Worm (Caenorhabditis elegans): ENCODE results near the gene add-2.

add-2 gene

ce11 chrV:12045132-12045531 is 31.9 kb upstream of the add-2 start, which contains the start of gene F10C2.5:
Gene F10C2.5 (plus strand): TSS chrV:12045432.
- no peak for TF ChIP-seq pag-3 (tag; optimal IDR thresholded peaks at IDR 0.05; ENCODE audit: borderline replicate concordance, insufficient read depth)
- no peak for TF ChIP-seq efl-3 (GFP tag; optimal IDR thresholded peaks at IDR 0.05)
- no peak for TF ChIP-seq ceh-8 (GFP tag; optimal IDR thresholded peaks at IDR 0.05)
- TF ChIP-seq egl-13 (tag; optimal IDR thresholded peaks at IDR 0.05) = no peak
- TF ChIP-seq blmp-1 (tag; optimal IDR thresholded peaks at IDR 0.05) = no peak
- no peak for TF ChIP-seq lin-14 (GFP tag; optimal IDR thresholded peaks at IDR 0.05)
- no peak for TF ChIP-seq mep-1 (tag; optimal IDR thresholded peaks at IDR 0.05)
- no peak for TF ChIP-seq alr-1 (tag; optimal IDR thresholded peaks at IDR 0.05; ENCODE audit: borderline replicate concordance)
- TF ChIP-seq mef-2 (tag; optimal IDR thresholded peaks at IDR 0.05) = no peak
- no peak for TF ChIP-seq unc-30 (tag; optimal IDR thresholded peaks at IDR 0.05)
- no peak for TF ChIP-seq nhr-237 (tag; optimal IDR thresholded peaks at IDR 0.05)

- TF ChIP-seq swsn-7 (tag; optimal IDR thresholded peaks at IDR 0.05) = peak; percentile 54
- no peak for TF ChIP-seq lin-13 (GFP tag; optimal IDR thresholded peaks at IDR 0.05)
- TF ChIP-seq xbp-1 (tag; optimal IDR thresholded peaks at IDR 0.05) = peak; percentile 64
- TF ChIP-seq nhr-85 (tag) = peak; percentile 81
- peak; percentile 55 for TF ChIP-seq pax-3 (tag; optimal IDR thresholded peaks at IDR 0.05)
- TF ChIP-seq hlh-4 (tag; optimal IDR thresholded peaks at IDR 0.05) = no peak
- peak; percentile 93 to 96 for TF ChIP-seq lin-35 (GFP tag; optimal IDR thresholded peaks at IDR 0.05)
- peak; percentile 58 for TF ChIP-seq skn-1 (tag; optimal IDR thresholded peaks at IDR 0.05)
- TF ChIP-seq nhr-47 (tag; optimal IDR thresholded peaks at IDR 0.05) = peak; percentile 63
- no peak for TF ChIP-seq ceh-88 (GFP tag; IDR thresholded peaks at IDR 0.05)
- TF ChIP-seq nhr-77 (tag; optimal IDR thresholded peaks at IDR 0.05) = peak; percentile 51
- TF ChIP-seq elt-2 (tag; optimal IDR thresholded peaks at IDR 0.05) = no peak
- peak; percentile 26 for TF ChIP-seq C04F5.9 (tag; optimal IDR thresholded peaks at IDR 0.05)
- TF ChIP-seq lin-39 (tag; optimal IDR thresholded peaks at IDR 0.05) = no peak
- peak in 2 of 6 experiments; percentile 50 to 62 for TF ChIP-seq elt-3 (tag; optimal IDR thresholded peaks at IDR 0.05)
- no peak for TF ChIP-seq lir-3 (tag; optimal IDR thresholded peaks at IDR 0.05; ENCODE audit: poor library complexity)
- TF ChIP-seq fkh-8 (tag; optimal IDR thresholded peaks at IDR 0.05) = peak; percentile 42
- no peak for TF ChIP-seq sox-4 (tag; optimal IDR thresholded peaks at IDR 0.05)
- no peak for TF ChIP-seq grh-1 (GFP tag; IDR thresholded peaks at IDR 0.05)
- TF ChIP-seq nhr-76 (tag; optimal IDR thresholded peaks at IDR 0.05) = no peak
- peak; percentile 92 to 96 (median 94) for TF ChIP-seq dpl-1 (GFP tag; optimal IDR thresholded peaks at IDR 0.05)
- TF ChIP-seq zag-1 (tag; optimal IDR thresholded peaks at IDR 0.05) = no peak
- no peak for TF ChIP-seq hlh-17 (GFP tag; optimal IDR thresholded peaks at IDR 0.05; ENCODE audit: borderline replicate concordance)
- no peak for TF ChIP-seq mef-2 (tag; optimal IDR thresholded peaks at IDR 0.05)
- no peak for TF ChIP-seq nhr-11 (tag; optimal IDR thresholded peaks at IDR 0.05)
- TF ChIP-seq unc-30 (tag; optimal IDR thresholded peaks at IDR 0.05) = no peak
- TF ChIP-seq mab-9 (GFP tag; IDR thresholded peaks at IDR 0.05) = no peak
- peak; percentile 5 for TF ChIP-seq mep-1 (tag; optimal IDR thresholded peaks at IDR 0.05)
- TF ChIP-seq ceh-90 (tag; optimal IDR thresholded peaks at IDR 0.05) = no peak
- TF ChIP-seq ceh-82 (tag; optimal IDR thresholded peaks at IDR 0.05) = peak in 1 of 3 experiments; percentile 63
- TF ChIP-seq lin-14 (GFP tag; optimal IDR thresholded peaks at IDR 0.05) = no peak
- peak; percentile 11 for TF ChIP-seq F16B12.6 (tag; optimal IDR thresholded peaks at IDR 0.05)
- TF ChIP-seq vab-15 (tag; optimal IDR thresholded peaks at IDR 0.05) = no peak
- peak; percentile 82 for TF ChIP-seq nhr-71 (tag; optimal IDR thresholded peaks at IDR 0.05)
- TF ChIP-seq ama-1 (optimal IDR thresholded peaks at IDR 0.05) = no peak
- TF ChIP-seq fos-1 (tag; optimal IDR thresholded peaks at IDR 0.05) = no peak
- TF ChIP-seq isw-1 (GFP tag; IDR thresholded peaks at IDR 0.05) = peak; percentile 48
- TF ChIP-seq aha-1 (tag; optimal IDR thresholded peaks at IDR 0.05) = no peak
- TF ChIP-seq zip-4 (GFP tag; optimal IDR thresholded peaks at IDR 0.05) = no peak
- TF ChIP-seq dsc-1 (tag; optimal IDR thresholded peaks at IDR 0.05) = peak; percentile 28
- TF ChIP-seq blmp-1 (tag; optimal IDR thresholded peaks at IDR 0.05) = peak; percentile 60
- no peak for TF ChIP-seq pag-3 (tag; optimal IDR thresholded peaks at IDR 0.05; ENCODE audit: borderline replicate concordance, insufficient read depth)
- no peak for TF ChIP-seq ceh-8 (GFP tag; optimal IDR thresholded peaks at IDR 0.05)
- no peak for TF ChIP-seq nhr-28 (tag; optimal IDR thresholded peaks at IDR 0.05)
- TF ChIP-seq efl-3 (GFP tag; optimal IDR thresholded peaks at IDR 0.05) = no peak
Measured at ce11 chrV:12040823-12041606, 27.8 kb upstream of the add-2 start, which contains the start of the genes kup-1 and F10C2.4. Gene kup-1 (minus strand): TSS chrV:12040873. Gene F10C2.4 (plus strand): TSS chrV:12041556.
